Worm (Caenorhabditis elegans) whole organism, L1 larva: ENCODE results near the gene C46H3.2.

Experiments
- fos-1 ChIP-seq: fragments of 150-350 bp; optimal IDR thresholded peaks from 2 replicates; lab custom pipeline; 2014; ENCODE audit warnings: missing biosample characterization, missing genetic modification characterization
- jun-1 ChIP-seq: fragments of 150-350 bp; optimal IDR thresholded peaks from 2 replicates; lab custom pipeline; 2014; ENCODE audit warnings: missing biosample characterization, missing genetic modification reagents, missing genetic modification characterization
- lin-35 ChIP-seq, 2 experiments: fragments of 150-350 bp; optimal IDR thresholded peaks; 2 replicates each; lab custom pipeline; 2014; ENCODE audit warnings: missing biosample characterization in 2 of 2, missing genetic modification characterization in 2 of 2, missing genetic modification reagents in 2 of 2
- nhr-237 ChIP-seq: fragments of 150-350 bp; optimal IDR thresholded peaks from 2 replicates; lab custom pipeline; 2014; ENCODE audit warnings: missing biosample characterization, missing genetic modification characterization
- snpc-4 ChIP-seq: fragments of 150-350 bp; optimal IDR thresholded peaks from 2 replicates; lab custom pipeline; 2014; ENCODE audit warnings: missing biosample characterization, missing genetic modification characterization
- snu-23 ChIP-seq: sonication (generic microtip); optimal IDR thresholded peaks from 2 replicates; lab custom pipeline; 2016; ENCODE audit warnings: missing genetic modification characterization, missing compliant biosample characterization
- ztf-11 ChIP-seq, 2 experiments: sonication (generic microtip); optimal IDR thresholded peaks; 2 replicates each; lab custom pipeline; 2016 to 2017; ENCODE audit warnings: missing genetic modification characterization in 2 of 2, missing biosample characterization in 1 of 2, missing compliant biosample characterization in 1 of 2

DNA sequence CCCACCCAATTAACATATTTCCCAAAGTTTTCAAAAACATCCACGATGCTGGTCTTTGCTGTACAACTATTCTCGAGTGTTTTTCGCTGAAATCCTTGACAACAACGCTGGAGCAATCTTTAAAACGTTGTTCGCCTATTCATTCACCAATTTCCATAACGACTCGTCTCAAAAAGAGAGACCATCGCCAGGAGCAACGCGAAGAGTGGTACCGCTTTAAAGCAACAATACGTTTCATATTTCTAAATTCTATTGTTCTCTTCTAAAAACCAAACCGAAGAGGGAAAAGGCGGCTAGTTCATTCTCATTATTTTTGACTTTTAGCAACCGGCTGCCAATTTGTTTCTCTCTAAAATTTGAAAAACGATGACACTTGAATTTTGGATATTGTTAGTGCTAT, 40.0 kb upstream of the C46H3.2 start, which contains the start of gene C25G6.1:
- no peak for TF ChIP-seq fos-1 (tag; lab: Kevin White, UChicago)
- no peak for TF ChIP-seq ztf-11 (tag; optimal IDR thresholded peaks at IDR 0.05; lab: Kevin White, UChicago)
- no peak for TF ChIP-seq jun-1 (tag; lab: Kevin White, UChicago)
- TF ChIP-seq nhr-237 (tag; lab: Kevin White, UChicago) = no peak
- TF ChIP-seq lin-35 (GFP tag; optimal IDR thresholded peaks at IDR 0.05; lab: Kevin White, UChicago) = no peak
- TF ChIP-seq snpc-4 = no peak
- no peak for TF ChIP-seq snu-23 (GFP tag; lab: Kevin White, UChicago)
